Worm (Caenorhabditis elegans) whole organism, late embryonic: ENCODE results near the gene col-119.

Experiments
- ahr-1 ChIP-seq: sonication (generic microtip); optimal IDR thresholded peaks from 2 replicates; lab custom pipeline; 2016; ENCODE audit warnings: missing genetic modification characterization, missing compliant biosample characterization
- tbx-7 ChIP-seq: sonication (generic microtip); optimal IDR thresholded peaks from 2 replicates; lab custom pipeline; 2016; ENCODE audit warnings: missing genotype, missing genetic modification characterization, missing compliant biosample characterization
- unc-55 ChIP-seq: sonication (generic microtip); optimal IDR thresholded peaks from 2 replicates; lab custom pipeline; 2017; ENCODE audit warnings: missing biosample characterization, missing genetic modification reagents, missing genetic modification characterization

The col-119 gene

DNA sequence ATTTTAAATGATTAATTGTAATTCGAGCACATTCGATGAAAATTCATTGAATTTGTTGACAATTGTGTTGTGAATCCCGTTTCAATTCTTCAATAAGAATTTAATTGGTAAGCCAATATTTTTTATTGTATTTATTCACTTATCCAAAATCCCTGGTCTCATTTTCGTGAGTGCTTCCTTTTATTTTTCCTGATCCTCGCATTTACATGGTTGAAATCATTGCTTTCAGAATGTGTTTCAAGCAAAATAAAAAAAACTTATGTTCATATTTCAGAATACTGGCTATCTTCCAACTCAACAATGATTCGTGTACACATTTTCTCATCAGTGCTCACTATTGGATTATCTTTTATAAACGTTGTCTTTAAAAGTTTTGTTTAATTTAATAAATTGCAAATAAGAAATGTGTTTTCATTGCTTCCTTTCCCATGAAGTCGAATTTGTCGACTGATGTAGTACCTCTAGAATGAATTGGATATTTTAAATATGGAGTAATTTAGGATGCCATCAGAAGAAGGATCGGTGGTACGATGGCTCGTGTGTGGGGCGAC lies 49.6 kb downstream of the col-119 start, which contains the start of the genes D1046.18 and slc-25A26:
D1046.18 (plus strand) TSS at position 301 of the 551 bp plus-strand sequence.
slc-25A26 (plus strand) TSS at position 501 of the 551 bp plus-strand sequence.
- TF ChIP-seq unc-55 (GFP tag; lab: Kevin White, UChicago) (no peak), ahr-1 (no peak), tbx-7 (tag; lab: Kevin White, UChicago) (no peak)
